Worm (Caenorhabditis elegans): ENCODE data around the gene C37C3.11.

Gene C37C3.11

DNA sequence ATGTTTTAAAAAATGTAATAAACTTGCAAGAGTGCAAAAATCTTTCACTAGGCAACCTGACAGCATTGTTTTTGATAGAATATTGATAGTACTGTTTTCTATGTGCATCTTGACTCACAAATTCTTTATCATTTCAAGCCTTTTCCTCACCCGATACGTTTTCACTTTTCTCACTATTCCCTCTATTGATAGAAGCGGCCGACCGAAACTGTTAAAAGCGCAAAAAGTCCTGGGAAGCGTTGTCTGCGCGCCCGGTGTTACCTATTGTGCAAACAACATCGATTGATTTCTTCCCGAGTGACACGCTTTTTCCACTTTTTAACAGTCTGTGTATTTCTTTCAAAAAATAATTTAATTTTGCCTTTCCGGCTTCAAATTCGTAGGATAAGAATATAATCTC lies 23.5 kb upstream of the C37C3.11 start:
- peak; percentile 47 for TF ChIP-seq snpc-4 (tag; optimal IDR thresholded peaks at IDR 0.05)
- TF ChIP-seq elt-2 (tag; optimal IDR thresholded peaks at IDR 0.05) = peak; percentile 48
- no peak for TF ChIP-seq daf-12 (tag; optimal IDR thresholded peaks at IDR 0.05)
- TF ChIP-seq pha-4 (tag; optimal IDR thresholded peaks at IDR 0.05) = peak; percentile 50
- TF ChIP-seq pqm-1 (tag; optimal IDR thresholded peaks at IDR 0.05) = peak; percentile 77
- no peak for TF ChIP-seq ceh-16 (tag; optimal IDR thresholded peaks at IDR 0.05)

DNA sequence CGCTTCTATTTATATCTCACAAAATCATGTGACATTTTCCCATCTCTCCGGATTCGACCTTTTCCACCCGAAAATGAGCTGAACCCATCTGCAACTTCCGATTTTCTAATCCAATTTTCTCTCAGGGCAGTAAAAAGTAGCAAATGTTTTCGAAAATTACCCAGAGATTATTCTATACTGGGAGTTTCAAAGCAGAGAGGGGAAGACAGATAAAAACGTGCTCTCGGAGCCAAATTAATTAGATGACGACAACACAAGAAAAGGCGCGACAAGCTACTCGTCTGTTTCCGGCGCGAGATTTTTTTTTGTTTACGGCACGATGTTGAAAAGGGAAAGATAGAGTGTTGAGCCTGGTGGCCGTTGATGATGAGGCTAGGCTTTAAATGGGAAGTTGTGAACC lies 19.9 kb upstream of the C37C3.11 start:
- no peak for TF ChIP-seq nhr-43 (tag; optimal IDR thresholded peaks at IDR 0.05; ENCODE audit: poor library complexity, severe bottlenecking)
- TF ChIP-seq lin-39 (tag; optimal IDR thresholded peaks at IDR 0.05) = peak; percentile 12

DNA sequence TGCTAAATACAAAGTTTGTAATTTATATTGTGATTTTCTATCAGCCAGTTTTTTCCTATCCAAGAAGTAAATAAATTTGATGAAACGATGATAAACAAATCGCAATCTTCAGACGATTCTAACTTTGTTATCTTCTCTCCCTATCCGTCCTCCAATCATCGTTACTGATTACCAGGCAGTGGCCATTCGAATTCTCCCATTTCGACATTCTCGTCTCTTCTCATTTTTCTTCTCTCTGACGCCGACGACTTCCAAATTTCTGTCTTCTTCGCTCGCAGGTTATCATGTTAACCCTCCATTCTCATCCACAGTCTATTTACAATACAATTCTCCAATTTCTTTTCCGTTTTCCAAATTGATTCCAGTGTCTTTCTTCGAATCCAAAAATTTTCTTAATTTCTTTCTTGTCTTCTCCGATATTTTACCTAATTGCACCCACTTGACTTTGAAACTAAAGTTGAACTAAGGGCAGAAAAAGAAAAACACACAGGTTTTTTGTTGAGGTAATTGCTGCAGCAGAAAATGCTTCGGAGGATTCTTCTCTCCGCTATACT lies 13.9 kb upstream of the C37C3.11 start, which contains the start of gene F40A3.2:
Gene F40A3.2 (plus strand): TSS at position 504 of the 554 bp plus-strand sequence.
- TF ChIP-seq elt-1 (tag; optimal IDR thresholded peaks at IDR 0.05) = no peak
- no peak for TF ChIP-seq fkh-2 (tag; optimal IDR thresholded peaks at IDR 0.05)
- TF ChIP-seq ama-1 (optimal IDR thresholded peaks at IDR 0.05) = peak; percentile 27
- TF ChIP-seq fos-1 (tag; optimal IDR thresholded peaks at IDR 0.05) = no peak
- TF ChIP-seq tbx-2 (tag; optimal IDR thresholded peaks at IDR 0.05) = no peak
- no peak for TF ChIP-seq nhr-77 (tag; optimal IDR thresholded peaks at IDR 0.05)

DNA sequence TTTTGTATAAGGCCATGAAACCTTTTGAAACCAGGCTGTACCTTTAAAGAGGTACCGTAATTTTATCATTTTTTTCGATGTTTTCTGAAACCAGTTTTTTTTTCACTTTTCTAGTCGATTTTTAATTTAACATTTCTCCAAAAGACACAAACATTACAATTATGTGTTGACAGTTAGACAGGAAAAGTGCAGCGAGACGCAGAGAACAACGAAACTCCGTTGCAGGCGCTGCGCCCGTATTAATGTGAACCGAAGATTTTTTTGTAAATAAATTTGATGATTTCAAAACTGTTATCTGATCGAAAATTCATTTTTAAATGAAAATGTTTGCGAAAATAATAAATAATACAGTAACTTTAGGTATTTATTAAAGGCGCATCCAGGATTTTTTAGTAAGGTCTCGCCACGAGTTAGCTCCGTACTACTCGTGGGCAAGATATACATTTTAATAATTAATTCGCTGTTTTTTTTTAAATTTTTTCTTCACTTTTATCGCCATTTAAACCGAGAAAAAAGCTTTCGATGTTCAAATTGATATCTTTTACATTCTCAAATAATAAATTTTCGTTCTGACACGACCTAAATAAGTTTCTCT lies 12.4 kb upstream of the C37C3.11 start, which contains the start of gene F40A3.3:
Gene F40A3.3 (plus strand): TSS at position 564 of the 595 bp plus-strand sequence.
- TF ChIP-seq hmg-11 (tag; optimal IDR thresholded peaks at IDR 0.05) = no peak
- no peak for TF ChIP-seq nhr-77 (tag; optimal IDR thresholded peaks at IDR 0.05)
- no peak for TF ChIP-seq lsy-12 (tag; optimal IDR thresholded peaks at IDR 0.05)
- TF ChIP-seq unc-62 (GFP tag; optimal IDR thresholded peaks at IDR 0.05) = no peak
- no peak for TF ChIP-seq lin-39 (tag; optimal IDR thresholded peaks at IDR 0.05)
- peak; percentile 17 for TF ChIP-seq elt-2 (tag; optimal IDR thresholded peaks at IDR 0.05)
- TF ChIP-seq ceh-82 (tag; optimal IDR thresholded peaks at IDR 0.05) = no peak
- TF ChIP-seq fkh-10 (GFP tag; optimal IDR thresholded peaks at IDR 0.05) = no peak
- no peak for TF ChIP-seq mdl-1 (tag; optimal IDR thresholded peaks at IDR 0.05)
- no peak for TF ChIP-seq nhr-12 (tag; optimal IDR thresholded peaks at IDR 0.05)
- TF ChIP-seq sea-2 (GFP tag; optimal IDR thresholded peaks at IDR 0.05) = no peak
- no peak for TF ChIP-seq ceh-9 (tag; optimal IDR thresholded peaks at IDR 0.05)
- no peak for TF ChIP-seq egl-27 (tag; optimal IDR thresholded peaks at IDR 0.05)
- TF ChIP-seq unc-39 (tag; optimal IDR thresholded peaks at IDR 0.05) = no peak
- no peak for TF ChIP-seq nhr-28 (tag; optimal IDR thresholded peaks at IDR 0.05)
- no peak for TF ChIP-seq nhr-11 (tag; optimal IDR thresholded peaks at IDR 0.05)
- TF ChIP-seq fos-1 (tag; optimal IDR thresholded peaks at IDR 0.05) = no peak
- TF ChIP-seq pha-4 (tag; optimal IDR thresholded peaks at IDR 0.05) = peak; percentile 70
- TF ChIP-seq egl-5 (tag; optimal IDR thresholded peaks at IDR 0.05) = no peak
- TF ChIP-seq jun-1 (tag; optimal IDR thresholded peaks at IDR 0.05) = no peak
- TF ChIP-seq nfya-1 (tag; optimal IDR thresholded peaks at IDR 0.05; ENCODE audit: insufficient read depth) = peak; percentile 25

DNA sequence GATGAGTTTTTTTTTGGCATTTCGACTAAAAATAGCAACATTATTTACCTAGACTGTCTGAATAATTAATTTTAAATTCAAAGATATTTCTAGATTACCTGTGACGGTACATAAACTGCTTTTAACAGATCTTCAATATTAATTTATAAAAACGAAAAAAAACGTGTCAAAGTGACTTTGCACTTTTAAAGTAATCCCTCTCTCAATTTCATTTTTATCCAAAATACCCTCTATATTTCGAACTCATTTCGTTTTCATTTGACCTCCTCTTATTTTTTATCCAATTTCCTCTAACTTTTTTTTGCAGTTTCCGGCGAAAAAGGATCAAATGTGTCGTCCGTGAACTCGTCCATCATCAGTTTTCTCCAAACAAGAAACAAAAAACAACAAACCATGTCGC lies 10.9 kb upstream of the C37C3.11 start, which contains the start of gene F40A3.4:
Gene F40A3.4 (plus strand): TSS at position 301 of the 400 bp plus-strand sequence.
- TF ChIP-seq unc-39 (tag; optimal IDR thresholded peaks at IDR 0.05) = no peak
- no peak for TF ChIP-seq elt-1 (tag; optimal IDR thresholded peaks at IDR 0.05)
- TF ChIP-seq unc-62 (GFP tag; optimal IDR thresholded peaks at IDR 0.05) = no peak
- no peak for TF ChIP-seq hmg-11 (tag; optimal IDR thresholded peaks at IDR 0.05)
- no peak for TF ChIP-seq sea-2 (GFP tag; optimal IDR thresholded peaks at IDR 0.05)
- TF ChIP-seq lin-15B (tag; optimal IDR thresholded peaks at IDR 0.05) = no peak
- TF ChIP-seq ztf-4 (tag; optimal IDR thresholded peaks at IDR 0.05) = no peak
- TF ChIP-seq fos-1 (tag; optimal IDR thresholded peaks at IDR 0.05) = no peak
- TF ChIP-seq zag-1 (tag; optimal IDR thresholded peaks at IDR 0.05) = no peak
- TF ChIP-seq fkh-2 (tag; optimal IDR thresholded peaks at IDR 0.05) = no peak
- no peak for TF ChIP-seq nfya-1 (tag; optimal IDR thresholded peaks at IDR 0.05; ENCODE audit: insufficient read depth)
- TF ChIP-seq tbx-2 (tag; optimal IDR thresholded peaks at IDR 0.05) = no peak
- no peak for TF ChIP-seq elt-3 (tag; optimal IDR thresholded peaks at IDR 0.05)
- no peak for TF ChIP-seq R02D3.7 (tag; optimal IDR thresholded peaks at IDR 0.05)
- no peak for TF ChIP-seq ceh-16 (tag; optimal IDR thresholded peaks at IDR 0.05)
